Worm (Caenorhabditis elegans) whole organism, young adult: Measurements from ENCODE around the gene D1053.4.

Experiments
- D2030.7 ChIP-seq: fragments of 200-800 bp; sonication (Bioruptor generic); IDR thresholded peaks from 2 replicates; pipeline ENCODE4 v1.3.6; 2022; ENCODE audit warnings: missing genetic modification reagents, missing genetic modification characterization, missing compliant biosample characterization
- K11D2.4 ChIP-seq: fragments of 200-800 bp; sonication (Bioruptor generic); IDR thresholded peaks from 2 replicates; pipeline ENCODE4 v1.3.6; 2022; ENCODE audit warnings: missing genetic modification reagents, missing genetic modification characterization, missing compliant biosample characterization
- Y56A3A.18 ChIP-seq: fragments of 200-800 bp; sonication (Bioruptor generic); IDR thresholded peaks from 2 replicates; pipeline ENCODE4 v1.3.6; 2022; ENCODE audit warnings: missing genetic modification reagents, missing genetic modification characterization, missing compliant biosample characterization
- ama-1 ChIP-seq, 3 experiments: fragments of 150-350 bp in 1 of 3; sonication (generic microtip) in 2 of 3; optimal IDR thresholded peaks; 2 replicates each; lab custom pipeline; 2014 to 2018; ENCODE audit warnings: missing biosample characterization in 2 of 3, missing genetic modification characterization in 2 of 3, missing genetic modification reagents in 2 of 3
- cebp-1 ChIP-seq, 2 experiments: fragments of 200-800 bp in 1 of 2; sonication (Bioruptor generic) in 1 of 2; sonication (generic microtip) in 1 of 2; IDR thresholded peaks in 1 of 2; optimal IDR thresholded peaks in 1 of 2; 2 replicates each; pipeline versions ENCODE4 v1.3.6 to Lab custom; 2017 to 2022; ENCODE audit warnings: missing compliant biosample characterization in 2 of 2, missing genetic modification characterization in 2 of 2, mild to moderate bottlenecking in 1 of 2, missing genetic modification reagents in 1 of 2, moderate library complexity in 1 of 2
- dpff-1 ChIP-seq: sonication (generic microtip); optimal IDR thresholded peaks from 2 replicates; lab custom pipeline; 2017; ENCODE audit warnings: mild to moderate bottlenecking, missing genetic modification characterization, missing compliant biosample characterization
- dpl-1 ChIP-seq: fragments of 150-350 bp; optimal IDR thresholded peaks from 2 replicates; lab custom pipeline; 2014; ENCODE audit warnings: missing biosample characterization, missing genetic modification reagents, missing genetic modification characterization
- fkh-3 ChIP-seq: sonication (generic microtip); optimal IDR thresholded peaks from 2 replicates; lab custom pipeline; 2016; ENCODE audit warnings: mild to moderate bottlenecking, missing genetic modification characterization, missing compliant biosample characterization
- lin-40 ChIP-seq: sonication (generic microtip); optimal IDR thresholded peaks from 2 replicates; lab custom pipeline; 2016; ENCODE audit warnings: missing genetic modification characterization, mild to moderate bottlenecking, missing compliant biosample characterization, missing genotype, missing genetic modification reagents
- unc-130 ChIP-seq: sonication (generic microtip); optimal IDR thresholded peaks from 2 replicates; lab custom pipeline; 2016; ENCODE audit warnings: missing genetic modification reagents, missing genetic modification characterization, missing compliant biosample characterization
- ztf-3 ChIP-seq: fragments of 200-800 bp; sonication (Bioruptor generic); optimal IDR thresholded peaks from 2 replicates; lab custom pipeline; 2018; ENCODE audit warnings: mild to moderate bottlenecking, missing genetic modification characterization, missing compliant biosample characterization

ce11 chrX:11734110-11734509, 10.5 kb upstream of the D1053.4 start:
- TF ChIP-seq dpl-1, result no peak
- TF ChIP-seq cebp-1 (GFP tag; IDR thresholded peaks at IDR 0.05; lab: Robert Waterston, UW), result no peak
- TF ChIP-seq cebp-1 (tag; optimal IDR thresholded peaks at IDR 0.05; lab: Kevin White, UChicago), result no peak
- no peak for TF ChIP-seq lin-40 (tag; lab: Kevin White, UChicago)
- TF ChIP-seq K11D2.4 (GFP tag; lab: Robert Waterston, UW), result no peak
- TF ChIP-seq dpff-1 (tag; lab: Kevin White, UChicago), result no peak
- no peak for TF ChIP-seq ztf-3 (GFP tag; lab: Kevin White, UChicago)
- TF ChIP-seq Y56A3A.18 (GFP tag; lab: Robert Waterston, UW), result no peak
- TF ChIP-seq ama-1 (optimal IDR thresholded peaks at IDR 0.05; lab: Kevin White, UChicago), result no peak
- TF ChIP-seq ama-1 (GFP tag; optimal IDR thresholded peaks at IDR 0.05; lab: Kevin White, UChicago), result no peak
- TF ChIP-seq fkh-3 (tag; lab: Kevin White, UChicago), result no peak
- no peak for TF ChIP-seq unc-130 (GFP tag; lab: Kevin White, UChicago)
- TF ChIP-seq D2030.7 (GFP tag; lab: Robert Waterston, UW), result no peak
